Worm (Caenorhabditis elegans) whole organism, mixed stage, embryonic: ENCODE results near the gene clec-85.

ENCODE experiments used
- lin-32 ChIP-seq: fragments of 200-800 bp; sonication (Bioruptor generic); optimal IDR thresholded peaks from 2 replicates; lab custom pipeline; 2018; ENCODE audit warnings: mild to moderate bottlenecking, missing genetic modification characterization, missing compliant biosample characterization
- nhr-2 ChIP-seq: fragments of 150-350 bp; optimal IDR thresholded peaks from 2 replicates; lab custom pipeline; 2014; ENCODE audit warnings: missing biosample characterization, missing genetic modification characterization
- nhr-28 ChIP-seq: fragments of 150-350 bp; optimal IDR thresholded peaks from 2 replicates; lab custom pipeline; 2014; ENCODE audit warnings: missing biosample characterization, missing genetic modification characterization
- pha-4 ChIP-seq: fragments of 150-350 bp; optimal IDR thresholded peaks from 2 replicates; lab custom pipeline; 2018; ENCODE audit warnings: missing biosample characterization, missing genetic modification reagents, missing genetic modification characterization
- snpc-4 ChIP-seq: fragments of 150-350 bp; optimal IDR thresholded peaks from 2 replicates; lab custom pipeline; 2014; ENCODE audit warnings: missing biosample characterization, missing genetic modification characterization
- unc-62 ChIP-seq: fragments of 150-350 bp; optimal IDR thresholded peaks from 2 replicates; lab custom pipeline; 2014; ENCODE audit warnings: missing biosample characterization, missing genetic modification reagents, missing genetic modification characterization

DNA sequence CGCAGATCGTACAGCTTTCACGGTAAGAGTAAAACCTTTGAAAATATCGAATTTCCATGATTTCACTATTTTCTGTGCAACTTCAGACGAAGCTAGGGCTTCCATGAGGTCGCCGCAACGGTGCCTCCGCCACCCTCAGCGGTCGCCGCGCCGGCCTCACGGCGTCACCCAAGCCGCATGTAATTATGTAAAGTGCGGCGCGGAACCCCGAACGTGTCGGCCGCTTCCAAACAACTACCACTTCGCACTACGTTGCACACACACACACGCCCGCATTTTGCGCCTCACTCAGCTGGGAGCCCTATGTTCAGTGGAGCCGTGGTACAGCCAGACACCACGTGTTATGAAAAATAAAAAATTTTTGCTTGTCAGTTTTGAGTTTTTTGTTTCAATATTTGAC, 33.6 kb upstream of the clec-85 start:
- TF ChIP-seq nhr-28 (no peak), snpc-4 (tag; lab: Kevin White, UChicago) (no peak), unc-62 (GFP tag; lab: Kevin White, UChicago) (no peak), lin-32 (GFP tag; lab: Kevin White, UChicago) (no peak), nhr-2 (tag; lab: Kevin White, UChicago) (no peak), pha-4 (no peak)
